Fruit fly (Drosophila melanogaster): ENCODE measurements around the gene CG12496.

Gene CG12496

dm6 chrX:2443798-2444197, 33.1 kb upstream of the CG12496 start, which contains the start of gene tko (continued):
- TF ChIP-seq CG14050 (GFP tag; IDR thresholded peaks at IDR 0.05) (no peak), CG12942 (GFP tag; optimal IDR thresholded peaks at IDR 0.05) (no peak), Dref (GFP tag; IDR thresholded peaks at IDR 0.05) (peak; percentile 67), CG2875 (GFP tag; optimal IDR thresholded peaks at IDR 0.05) (no peak), CG1024 (GFP tag; IDR thresholded peaks at IDR 0.05) (no peak), kah (GFP tag; optimal IDR thresholded peaks at IDR 0.05) (no peak), CG4820 (GFP tag; optimal IDR thresholded peaks at IDR 0.05) (no peak), CG3281 (GFP tag; optimal IDR thresholded peaks at IDR 0.05) (no peak), Elba2 (GFP tag; optimal IDR thresholded peaks at IDR 0.05) (peak; percentile 59), nerfin-1 (tag; optimal IDR thresholded peaks at IDR 0.05) (no peak), CG4282 (GFP tag; optimal IDR thresholded peaks at IDR 0.05) (no peak), MBD-R2 (GFP tag; IDR thresholded peaks at IDR 0.05) (peak; percentile 93), kni (GFP tag; optimal IDR thresholded peaks at IDR 0.05) (no peak), CG14965 (GFP tag; optimal IDR thresholded peaks at IDR 0.05; ENCODE audit: borderline replicate concordance) (no peak), Rfx (GFP tag; IDR thresholded peaks at IDR 0.05) (peak; percentile 43), CG18599 (GFP tag; optimal IDR thresholded peaks at IDR 0.05) (no peak), otp (GFP tag; IDR thresholded peaks at IDR 0.05) (no peak), CG1792 (GFP tag; optimal IDR thresholded peaks at IDR 0.05) (no peak), CG6272 (GFP tag; IDR thresholded peaks at IDR 0.05) (peak; percentile 47; the same call in 1 of the 2 replicates), dmrt99B (tag; optimal IDR thresholded peaks at IDR 0.05) (no peak), Vsx1 (GFP tag; optimal IDR thresholded peaks at IDR 0.05) (no peak), CG12769 (tag; optimal IDR thresholded peaks at IDR 0.05) (no peak), twi (tag; optimal IDR thresholded peaks at IDR 0.05) (no peak), Hr3 (GFP tag; optimal IDR thresholded peaks at IDR 0.05) (no peak), tna (GFP tag; IDR thresholded peaks at IDR 0.05; ENCODE audit: partially characterized antibody) (peak; percentile 87), knrl (GFP tag; IDR thresholded peaks at IDR 0.05; ENCODE audit: partially characterized antibody) (peak; percentile 96), CG13296 (GFP tag; optimal IDR thresholded peaks at IDR 0.05) (no peak), CG10274 (GFP tag; optimal IDR thresholded peaks at IDR 0.05) (no peak), CG8944 (GFP tag; optimal IDR thresholded peaks at IDR 0.05) (no peak), Dip3 (GFP tag; optimal IDR thresholded peaks at IDR 0.05) (no peak), cwo (GFP tag; optimal IDR thresholded peaks at IDR 0.05) (no peak), CG6683 (GFP tag; optimal IDR thresholded peaks at IDR 0.05) (no peak), Lhr (GFP tag; optimal IDR thresholded peaks at IDR 0.05) (peak; percentile 77), jigr1 (GFP tag; IDR thresholded peaks at IDR 0.05) (no peak), CG16815 (GFP tag; optimal IDR thresholded peaks at IDR 0.05) (no peak), CG14441 (GFP tag; IDR thresholded peaks at IDR 0.05) (no peak), BEAF-32 (GFP tag; optimal IDR thresholded peaks at IDR 0.05) (peak; percentile 98), exex (tag; optimal IDR thresholded peaks at IDR 0.05) (no peak), wek (GFP tag; optimal IDR thresholded peaks at IDR 0.05) (no peak), shn (GFP tag; optimal IDR thresholded peaks at IDR 0.05) (no peak), CG6654 (GFP tag; optimal IDR thresholded peaks at IDR 0.05) (no peak), CG34376 (GFP tag; optimal IDR thresholded peaks at IDR 0.05) (no peak), sisA (GFP tag; IDR thresholded peaks at IDR 0.05) (no peak), slou (GFP tag; optimal IDR thresholded peaks at IDR 0.05) (no peak), inv (GFP tag; IDR thresholded peaks at IDR 0.05; ENCODE audit: partially characterized antibody) (peak; percentile 96), CG31441 (GFP tag; IDR thresholded peaks at IDR 0.05) (no peak), her (GFP tag; optimal IDR thresholded peaks at IDR 0.05) (peak; percentile 23), sna (GFP tag; IDR thresholded peaks at IDR 0.05; ENCODE audit: partially characterized antibody) (peak; percentile 85), CG1233 (GFP tag; optimal IDR thresholded peaks at IDR 0.05) (no peak), ems (GFP tag; optimal IDR thresholded peaks at IDR 0.05) (peak; percentile 4), CG3726 (GFP tag; IDR thresholded peaks at IDR 0.05) (no peak)

Data from whole organism, embryonic.